Fruit fly (Drosophila melanogaster) whole organism, adult: Measurements from ENCODE around the gene Utx.
A peak's percentile ranks its signal among the peaks of the same experiment; 100 is the strongest.

ENCODE experiments used
- CG11617 ChIP-seq: fragments of 200-800 bp; sonication (Bioruptor generic); optimal IDR thresholded peaks from 2 replicates; lab custom pipeline; 2017; ENCODE audit warnings: mild to moderate bottlenecking, missing biosample characterization, missing genetic modification reagents, missing genetic modification characterization
- CG12768 ChIP-seq: fragments of 200-800 bp; sonication (Bioruptor generic); optimal IDR thresholded peaks from 2 replicates; lab custom pipeline; 2017; ENCODE audit warnings: missing biosample characterization, missing genetic modification characterization, mild to moderate bottlenecking, moderate library complexity, missing genetic modification reagents
- CG14711 ChIP-seq: fragments of 200-800 bp; sonication (Bioruptor generic); optimal IDR thresholded peaks from 2 replicates; lab custom pipeline; 2018; ENCODE audit warnings: missing biosample characterization, mild to moderate bottlenecking, missing genetic modification characterization, moderate library complexity
- CG1620 ChIP-seq: fragments of 200-800 bp; sonication (Bioruptor generic); optimal IDR thresholded peaks from 2 replicates; lab custom pipeline; 2016; ENCODE audit warnings: missing biosample characterization, missing genetic modification characterization
- CG33017 ChIP-seq: fragments of 200-800 bp; sonication (Bioruptor generic); optimal IDR thresholded peaks from 2 replicates; lab custom pipeline; 2018; ENCODE audit warnings: missing biosample characterization, mild to moderate bottlenecking, missing genetic modification characterization, moderate library complexity
- CG5204 ChIP-seq: fragments of 200-800 bp; sonication (Bioruptor generic); optimal IDR thresholded peaks from 2 replicates; lab custom pipeline; 2016; ENCODE audit warnings: missing biosample characterization, missing genetic modification characterization
- Clk ChIP-seq: fragments of 200-800 bp; sonication (Bioruptor generic); optimal IDR thresholded peaks from 2 replicates; lab custom pipeline; 2017; ENCODE audit warnings: missing biosample characterization, missing genetic modification characterization
- Crg-1 ChIP-seq: fragments of 200-800 bp; sonication (Bioruptor generic); optimal IDR thresholded peaks from 2 replicates; lab custom pipeline; 2016; ENCODE audit warnings: missing biosample characterization, missing genetic modification characterization
- Mnt ChIP-seq: fragments of 200-800 bp; sonication (Bioruptor generic); optimal IDR thresholded peaks from 2 replicates; lab custom pipeline; 2016; ENCODE audit warnings: missing biosample characterization, mild to moderate bottlenecking, missing genetic modification characterization
- cnc ChIP-seq, 2 experiments: fragments of >200 bp; optimal IDR thresholded peaks; 2 replicates each; lab custom pipeline; 2017
- kay ChIP-seq: fragments of 200-800 bp; sonication (Bioruptor generic); peaks from one replicate; lab custom pipeline; 2016; ENCODE audit warnings: missing biosample characterization, missing genetic modification characterization, borderline replicate concordance
- tj ChIP-seq: fragments of 200-800 bp; sonication (Bioruptor generic); optimal IDR thresholded peaks from 3 replicates; lab custom pipeline; 2017; ENCODE audit warnings: missing biosample characterization, mild to moderate bottlenecking, missing genetic modification characterization, moderate library complexity
- toe ChIP-seq: fragments of 200-800 bp; sonication (Bioruptor generic); optimal IDR thresholded peaks from 2 replicates; lab custom pipeline; 2016; ENCODE audit warnings: missing biosample characterization, missing genetic modification characterization

DNA sequence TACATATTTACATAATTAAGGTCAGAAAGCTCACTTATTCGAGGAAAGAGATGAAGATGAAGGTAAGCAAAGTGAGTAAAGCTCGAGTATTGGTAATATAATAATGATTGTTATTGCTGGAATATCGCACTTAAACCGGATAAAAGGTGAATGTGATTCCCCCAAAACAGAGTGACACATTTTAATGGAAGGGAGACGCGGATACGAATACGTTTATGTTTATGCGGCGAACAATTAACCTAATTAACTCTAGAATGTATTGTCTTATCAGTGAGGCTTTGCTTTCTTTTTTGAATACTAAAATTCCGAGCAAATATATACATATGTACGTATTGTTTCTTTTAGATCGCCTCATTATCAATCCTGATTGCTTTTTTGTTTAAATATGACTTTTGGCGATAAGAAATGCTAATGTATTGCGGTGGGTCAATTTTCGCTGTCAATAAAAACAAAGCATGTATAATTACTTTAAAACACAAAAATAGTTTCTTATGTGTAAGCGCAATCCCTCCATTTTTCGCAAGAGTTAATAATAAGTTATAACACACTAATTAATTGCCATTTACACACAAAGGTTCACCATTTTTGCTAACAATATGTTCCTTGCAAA, 27.0 kb upstream of the Utx start:
- TF ChIP-seq CG11617 (no peak), CG14711 (tag; lab: Kevin White, UChicago) (no peak), Crg-1 (GFP tag; lab: Kevin White, UChicago) (no peak), toe (no peak), tj (GFP tag; lab: Kevin White, UChicago) (no peak), Clk (GFP tag; lab: Kevin White, UChicago) (no peak), CG12768 (GFP tag; lab: Kevin White, UChicago) (no peak), CG33017 (tag; lab: Kevin White, UChicago) (no peak), cnc (optimal IDR thresholded peaks at IDR 0.05; lab: Kevin White, UChicago) (no peak), kay (GFP tag; lab: Kevin White, UChicago) (peak; percentile 64), CG1620 (GFP tag; lab: Kevin White, UChicago) (no peak), CG5204 (GFP tag; lab: Kevin White, UChicago) (no peak), Mnt (GFP tag; lab: Kevin White, UChicago) (no peak)
